Fruit fly (Drosophila melanogaster) whole organism, wandering third instar larva: ENCODE measurements around the gene eff.

Experiments used
- CG32264 ChIP-seq: fragments of 200-800 bp; sonication (Bioruptor generic); optimal IDR thresholded peaks from 2 replicates; lab custom pipeline; 2016; ENCODE audit warnings: missing biosample characterization, missing genetic modification characterization
- h ChIP-seq: fragments of 200-800 bp; sonication (Bioruptor generic); optimal IDR thresholded peaks from 3 replicates; lab custom pipeline; 2016; ENCODE audit warnings: missing biosample characterization, mild to moderate bottlenecking, missing genetic modification characterization

DNA sequence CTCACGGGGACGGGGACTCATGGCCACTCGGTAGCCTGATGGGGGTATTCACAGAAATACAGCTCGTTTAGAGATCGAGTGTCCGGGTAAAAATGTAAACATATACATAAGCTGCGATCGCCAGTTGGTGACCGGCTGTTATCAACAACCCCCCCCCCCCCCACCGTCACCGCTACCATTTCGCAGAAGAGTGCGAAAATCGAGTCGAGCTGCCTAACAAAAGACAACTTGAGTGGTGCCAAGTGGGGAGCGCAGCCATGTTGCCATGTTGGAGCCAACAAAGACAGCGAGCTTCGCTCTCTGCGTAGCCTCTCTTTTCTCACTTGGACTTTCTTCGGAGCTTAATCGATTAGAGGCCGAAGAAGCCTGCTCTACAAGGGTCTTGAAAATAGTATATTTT lies 10.5 kb downstream of the eff start:
- TF ChIP-seq CG32264 (GFP tag; lab: Kevin White, UChicago) = no peak
- TF ChIP-seq h (GFP tag; lab: Kevin White, UChicago) = no peak
